Fruit fly (Drosophila melanogaster) whole organism, embryonic: ENCODE measurements around the gene MED14.

ENCODE experiments used
- BEAF-32 ChIP-seq: fragments of 200-800 bp; sonication (Bioruptor generic); optimal IDR thresholded peaks from 3 replicates; lab custom pipeline; 2017; ENCODE audit warnings: missing biosample characterization, missing genetic modification characterization, mild to moderate bottlenecking, moderate library complexity, missing genetic modification reagents
- C15 ChIP-seq: fragments of 200-800 bp; sonication (Bioruptor generic); IDR thresholded peaks from 3 replicates; pipeline ENCODE4 v1.3.6; 2022; ENCODE audit warnings: missing biosample characterization, missing genetic modification characterization
- CG10654 ChIP-seq: fragments of 200-800 bp; sonication (Bioruptor generic); optimal IDR thresholded peaks from 2 replicates; lab custom pipeline; 2016; ENCODE audit warnings: missing biosample characterization, missing genetic modification characterization
- CG10959 ChIP-seq: fragments of 200-800 bp; sonication (Bioruptor generic); IDR thresholded peaks from 2 replicates; pipeline ENCODE4 v1.3.6; 2022; ENCODE audit warnings: missing biosample characterization, missing genetic modification characterization
- CG11560 ChIP-seq: fragments of 200-800 bp; sonication (Bioruptor generic); IDR thresholded peaks from 3 replicates; pipeline ENCODE4 v1.3.6; 2022; ENCODE audit warnings: missing biosample characterization, missing genetic modification characterization
- CG12299 ChIP-seq: fragments of 200-800 bp; sonication (Bioruptor generic); optimal IDR thresholded peaks from 2 replicates; lab custom pipeline; 2018; ENCODE audit warnings: missing biosample characterization, mild to moderate bottlenecking, missing genetic modification characterization
- CG14710 ChIP-seq: fragments of 200-800 bp; sonication (Bioruptor generic); optimal IDR thresholded peaks from 3 replicates; lab custom pipeline; 2019; ENCODE audit warnings: missing biosample characterization, mild to moderate bottlenecking, missing genetic modification characterization, moderate library complexity
- CG15011 ChIP-seq: fragments of 200-800 bp; sonication (Bioruptor generic); optimal IDR thresholded peaks from 3 replicates; lab custom pipeline; 2018; ENCODE audit warnings: missing biosample characterization, mild to moderate bottlenecking, missing genetic modification characterization
- CG17612 ChIP-seq: fragments of 200-800 bp; sonication (Bioruptor generic); IDR thresholded peaks from 2 replicates; pipeline ENCODE4 v1.3.6; 2022; ENCODE audit warnings: missing biosample characterization, missing genetic modification characterization
- CG1832 ChIP-seq: fragments of 200-800 bp; sonication (Bioruptor generic); optimal IDR thresholded peaks from 2 replicates; lab custom pipeline; 2017; ENCODE audit warnings: missing biosample characterization, mild to moderate bottlenecking, missing genetic modification characterization, inconsistent platforms
- CG18476 ChIP-seq: fragments of 200-800 bp; sonication (Bioruptor generic); optimal IDR thresholded peaks from 2 replicates; lab custom pipeline; 2016; ENCODE audit warnings: missing biosample characterization, mild to moderate bottlenecking, missing genetic modification characterization
- CG18619 ChIP-seq: fragments of 200-800 bp; sonication (Bioruptor generic); optimal IDR thresholded peaks from 3 replicates; lab custom pipeline; 2017; ENCODE audit warnings: missing biosample characterization, mild to moderate bottlenecking, missing genetic modification characterization
- CG30403 ChIP-seq: fragments of 200-800 bp; sonication (Bioruptor generic); optimal IDR thresholded peaks from 3 replicates; lab custom pipeline; 2016; ENCODE audit warnings: missing biosample characterization, missing genetic modification characterization
- CG30431 ChIP-seq: fragments of 200-800 bp; sonication (Bioruptor generic); optimal IDR thresholded peaks from 2 replicates; lab custom pipeline; 2017; ENCODE audit warnings: missing biosample characterization, missing genetic modification characterization
- CG31224 ChIP-seq: fragments of 200-800 bp; sonication (Bioruptor generic); IDR thresholded peaks from 2 replicates; pipeline ENCODE4 v1.3.6; 2022; ENCODE audit warnings: missing biosample characterization, missing genetic modification characterization
- CG31441 ChIP-seq: fragments of 200-800 bp; sonication (Bioruptor generic); IDR thresholded peaks from 2 replicates; pipeline ENCODE4 v1.3.6; 2022; ENCODE audit warnings: missing biosample characterization, missing genetic modification characterization
- CG32767 ChIP-seq: fragments of 200-800 bp; sonication (Bioruptor generic); IDR thresholded peaks from 2 replicates; pipeline ENCODE4 v1.3.6; 2022; ENCODE audit warnings: missing biosample characterization, missing genetic modification characterization
- CG33213 ChIP-seq: fragments of 200-800 bp; sonication (Bioruptor generic); optimal IDR thresholded peaks from 3 replicates; lab custom pipeline; 2016; ENCODE audit warnings: missing biosample characterization, missing genetic modification characterization
- CG34422 ChIP-seq: fragments of 200-800 bp; sonication (Bioruptor generic); IDR thresholded peaks from 3 replicates; pipeline ENCODE4 v1.3.6; 2022; ENCODE audit warnings: missing biosample characterization, missing genetic modification characterization
- CG4820 ChIP-seq: fragments of 200-800 bp; sonication (Bioruptor generic); optimal IDR thresholded peaks from 3 replicates; lab custom pipeline; 2016; ENCODE audit warnings: missing biosample characterization, missing genetic modification characterization
- CG7271 ChIP-seq: fragments of 200-800 bp; sonication (Bioruptor generic); optimal IDR thresholded peaks from 2 replicates; lab custom pipeline; 2018; ENCODE audit warnings: missing biosample characterization, mild to moderate bottlenecking, missing genetic modification characterization, moderate library complexity
- CG8924 ChIP-seq: fragments of 200-800 bp; optimal IDR thresholded peaks from 3 replicates; lab custom pipeline; 2019; ENCODE audit warnings: missing biosample characterization, mild to moderate bottlenecking, missing genetic modification characterization, moderate library complexity
- D19B ChIP-seq: fragments of 200-800 bp; sonication (Bioruptor generic); optimal IDR thresholded peaks from 2 replicates; lab custom pipeline; 2017; ENCODE audit warnings: missing biosample characterization, mild to moderate bottlenecking, missing genetic modification characterization
- Dfd ChIP-seq, 2 experiments: fragments of >200 bp; optimal IDR thresholded peaks; 2 replicates each; lab custom pipeline; 2017; ENCODE audit warnings: missing biosample characterization in 2 of 2, missing genetic modification characterization in 2 of 2
- Gsc ChIP-seq: fragments of 200-800 bp; sonication (Bioruptor generic); IDR thresholded peaks from 2 replicates; pipeline ENCODE4 v1.3.6; 2022; ENCODE audit warnings: missing biosample characterization, missing genetic modification characterization
- H15 ChIP-seq: fragments of 200-800 bp; sonication (Bioruptor generic); IDR thresholded peaks from 3 replicates; pipeline ENCODE4 v1.3.6; 2022; ENCODE audit warnings: missing biosample characterization, missing genetic modification characterization
- HmgZ ChIP-seq: fragments of 200-800 bp; sonication (Bioruptor generic); optimal IDR thresholded peaks from 2 replicates; lab custom pipeline; 2018; ENCODE audit warnings: missing biosample characterization, mild to moderate bottlenecking, missing genetic modification characterization
- Hr51 ChIP-seq, 2 experiments: fragments of 200-800 bp; sonication (Bioruptor generic); optimal IDR thresholded peaks; 2 replicates in 1 of 2; 3 replicates in 1 of 2; lab custom pipeline; 2016 to 2018; ENCODE audit warnings: missing biosample characterization in 2 of 2, missing genetic modification characterization in 2 of 2, mild to moderate bottlenecking in 1 of 2, moderate library complexity in 1 of 2
- Myb ChIP-seq: fragments of 200-800 bp; sonication (Bioruptor generic); optimal IDR thresholded peaks from 2 replicates; lab custom pipeline; 2016; ENCODE audit warnings: missing biosample characterization, missing genetic modification characterization
- NK7.1 ChIP-seq: fragments of 200-800 bp; sonication (Bioruptor generic); optimal IDR thresholded peaks from 3 replicates; lab custom pipeline; 2016; ENCODE audit warnings: missing biosample characterization, missing genetic modification characterization
- Neu2 ChIP-seq: fragments of 200-800 bp; sonication (Bioruptor generic); optimal IDR thresholded peaks from 3 replicates; lab custom pipeline; 2016; ENCODE audit warnings: missing biosample characterization, missing genetic modification characterization, borderline replicate concordance
- Opbp ChIP-seq: fragments of 200-800 bp; sonication (Bioruptor generic); IDR thresholded peaks from 3 replicates; pipeline ENCODE4 v1.3.6; 2022; ENCODE audit warnings: missing biosample characterization, missing genetic modification characterization; ENCODE audit not compliant: partially characterized antibody
- Poxn ChIP-seq: fragments of 200-800 bp; sonication (Bioruptor generic); IDR thresholded peaks from 2 replicates; pipeline ENCODE4 v1.3.6; 2022; ENCODE audit warnings: missing biosample characterization, missing genetic modification characterization
- Xbp1 ChIP-seq: fragments of 200-800 bp; sonication (Bioruptor generic); optimal IDR thresholded peaks from 3 replicates; lab custom pipeline; 2016; ENCODE audit warnings: missing biosample characterization, mild to moderate bottlenecking, missing genetic modification characterization
- az2 ChIP-seq: fragments of 200-800 bp; sonication (Bioruptor generic); optimal IDR thresholded peaks from 3 replicates; lab custom pipeline; 2016; ENCODE audit warnings: missing biosample characterization, missing genetic modification characterization
- br ChIP-seq: fragments of >200 bp; optimal IDR thresholded peaks from 2 replicates; lab custom pipeline; 2017
- croc ChIP-seq: fragments of 200-800 bp; sonication (Bioruptor generic); conservative IDR thresholded peaks from 3 replicates; pipeline ENCODE4 v1.3.6; 2022; ENCODE audit warnings: missing biosample characterization, missing genetic modification characterization
- disco-r ChIP-seq: fragments of 200-800 bp; sonication (Bioruptor generic); optimal IDR thresholded peaks from 2 replicates; lab custom pipeline; 2016; ENCODE audit warnings: missing biosample characterization, missing genetic modification characterization
- eve ChIP-seq, 2 experiments: fragments of >200 bp; optimal IDR thresholded peaks; 2 replicates each; lab custom pipeline; 2017; ENCODE audit warnings: missing biosample characterization in 2 of 2, missing genetic modification characterization in 2 of 2
- exex ChIP-seq: fragments of 200-800 bp; sonication (Bioruptor generic); optimal IDR thresholded peaks from 4 replicates; lab custom pipeline; 2018; ENCODE audit warnings: missing biosample characterization, mild to moderate bottlenecking, missing genetic modification characterization, moderate library complexity
- fu2 ChIP-seq: fragments of 200-800 bp; sonication (Bioruptor generic); optimal IDR thresholded peaks from 2 replicates; lab custom pipeline; 2016; ENCODE audit warnings: missing biosample characterization, missing genetic modification characterization
- gcm ChIP-seq: fragments of 200-800 bp; sonication (Bioruptor generic); optimal IDR thresholded peaks from 2 replicates; lab custom pipeline; 2019; ENCODE audit warnings: missing biosample characterization, mild to moderate bottlenecking, missing genetic modification characterization, moderate library complexity
- gsb-n ChIP-seq: fragments of 200-800 bp; sonication (Bioruptor generic); optimal IDR thresholded peaks from 3 replicates; lab custom pipeline; 2018; ENCODE audit warnings: missing biosample characterization, mild to moderate bottlenecking, missing genetic modification characterization
- lab ChIP-seq: fragments of 200-800 bp; sonication (Bioruptor generic); optimal IDR thresholded peaks from 3 replicates; lab custom pipeline; 2017; ENCODE audit warnings: missing biosample characterization, missing genetic modification characterization, mild to moderate bottlenecking, moderate library complexity, missing genetic modification reagents
- p53 ChIP-seq: fragments of 200-800 bp; sonication (Bioruptor generic); optimal IDR thresholded peaks from 2 replicates; lab custom pipeline; 2016; ENCODE audit warnings: missing biosample characterization, missing genetic modification characterization
- pros ChIP-seq: fragments of 200-800 bp; sonication (Bioruptor generic); optimal IDR thresholded peaks from 3 replicates; lab custom pipeline; 2019; ENCODE audit warnings: missing biosample characterization, mild to moderate bottlenecking, missing genetic modification characterization, moderate library complexity
- psq ChIP-seq: fragments of 200-800 bp; sonication (Bioruptor generic); optimal IDR thresholded peaks from 2 replicates; lab custom pipeline; 2017; ENCODE audit warnings: missing biosample characterization, missing genetic modification characterization
- sim ChIP-seq: fragments of 200-800 bp; sonication (Bioruptor generic); IDR thresholded peaks from 2 replicates; pipeline ENCODE4 v1.3.6; 2022; ENCODE audit warnings: missing biosample characterization, missing genetic modification characterization
- slbo ChIP-seq: fragments of 200-800 bp; sonication (Bioruptor generic); IDR thresholded peaks from 2 replicates; pipeline ENCODE4 v1.3.6; 2022; ENCODE audit warnings: missing biosample characterization, missing genetic modification characterization
- tup ChIP-seq: fragments of 200-800 bp; sonication (Bioruptor generic); optimal IDR thresholded peaks from 2 replicates; lab custom pipeline; 2016; ENCODE audit warnings: missing biosample characterization, mild to moderate bottlenecking, missing genetic modification characterization, moderate library complexity

Gene MED14

DNA sequence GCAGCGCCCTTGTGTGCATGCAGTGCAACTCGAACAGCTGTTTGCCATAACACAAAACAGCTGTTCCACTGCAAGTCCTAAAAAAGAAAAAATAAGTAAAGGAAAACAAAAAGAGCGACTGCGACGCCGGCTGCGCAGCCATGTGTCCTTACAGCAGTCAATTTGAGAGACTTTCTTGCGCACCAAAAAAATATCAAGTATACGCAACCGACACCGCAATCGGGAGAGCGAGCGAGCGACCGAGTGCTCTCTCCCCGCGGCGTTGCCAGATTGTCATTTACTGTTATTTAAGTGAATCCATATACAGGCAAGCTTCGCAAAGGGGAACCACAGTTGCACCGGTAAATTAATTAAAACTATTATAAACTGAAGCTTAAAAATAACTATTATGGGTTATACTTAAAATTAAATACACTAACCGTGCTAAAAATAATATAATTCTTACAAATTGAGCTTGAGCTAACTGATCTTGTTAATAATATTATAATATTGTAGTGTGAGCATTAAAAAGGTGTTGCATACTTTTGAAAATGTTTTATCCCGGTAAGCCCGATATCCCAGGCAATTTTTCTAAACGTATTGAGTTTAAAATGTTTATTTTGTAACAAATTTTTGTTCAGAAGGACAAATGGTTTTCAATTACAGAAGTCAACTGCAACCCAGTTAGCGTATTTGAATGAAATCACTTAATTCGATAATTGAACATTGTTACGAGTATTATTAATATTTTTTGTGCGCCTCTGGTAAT lies 37.0 kb downstream of the MED14 start (continued):
- TF ChIP-seq eve (GFP tag; optimal IDR thresholded peaks at IDR 0.05; lab: Kevin White, UChicago) (peak in 1 of 2 experiments; percentile 88), croc (no peak), CG15011 (GFP tag; lab: Kevin White, UChicago) (no peak), CG7271 (tag; lab: Kevin White, UChicago) (no peak), CG12299 (tag; lab: Kevin White, UChicago) (no peak), CG11560 (tag; lab: Robert Waterston, UW) (no peak), Hr51 (GFP tag; optimal IDR thresholded peaks at IDR 0.05; lab: Kevin White, UChicago) (peak; percentile 26 to 33), CG10654 (no peak), HmgZ (tag; lab: Kevin White, UChicago) (peak; percentile 9), p53 (GFP tag; lab: Kevin White, UChicago) (no peak), BEAF-32 (no peak), NK7.1 (GFP tag; lab: Kevin White, UChicago) (no peak), tup (no peak), CG30403 (GFP tag; lab: Kevin White, UChicago) (peak; percentile 68), lab (GFP tag; lab: Kevin White, UChicago) (peak; percentile 72), H15 (GFP tag; lab: Robert Waterston, UW) (no peak), exex (no peak), CG32767 (GFP tag; lab: Robert Waterston, UW) (no peak), CG4820 (GFP tag; lab: Kevin White, UChicago) (no peak), slbo (GFP tag; lab: Robert Waterston, UW) (peak; percentile 87), Neu2 (no peak), br (lab: Kevin White, UChicago) (no peak), CG1832 (GFP tag; lab: Kevin White, UChicago) (no peak), CG10959 (GFP tag; lab: Robert Waterston, UW) (no peak), C15 (GFP tag; lab: Robert Waterston, UW) (0 out of 3 replicates have a peak, but pooled peaks have one; percentile 40), D19B (GFP tag; lab: Kevin White, UChicago) (no peak), CG18476 (GFP tag; lab: Kevin White, UChicago) (no peak), CG34422 (peak; percentile 44; the same call in 1 of the 3 replicates), sim (GFP tag; lab: Robert Waterston, UW) (no peak), CG18619 (no peak), CG17612 (no peak), CG8924 (tag; lab: Kevin White, UChicago) (peak; percentile 19), Dfd (GFP tag; optimal IDR thresholded peaks at IDR 0.05; lab: Kevin White, UChicago) (no peak), az2 (peak; percentile 56), Gsc (GFP tag; lab: Robert Waterston, UW) (no peak), pros (GFP tag; lab: Kevin White, UChicago) (no peak), Poxn (GFP tag; lab: Robert Waterston, UW) (no peak), disco-r (no peak), CG14710 (no peak), Myb (GFP tag; lab: Kevin White, UChicago) (no peak), psq (GFP tag; lab: Kevin White, UChicago) (no peak), CG31224 (GFP tag; lab: Robert Waterston, UW) (0 out of 2 replicates have a peak, but pooled peaks have one; percentile 22), gcm (GFP tag; lab: Kevin White, UChicago) (no peak), CG31441 (GFP tag; lab: Robert Waterston, UW) (no peak), CG30431 (no peak), fu2 (GFP tag; lab: Kevin White, UChicago) (no peak), Xbp1 (GFP tag; lab: Kevin White, UChicago) (peak; percentile 60), gsb-n (tag; lab: Kevin White, UChicago) (no peak), Opbp (GFP tag; lab: Robert Waterston, UW) (0 out of 3 replicates have a peak, but pooled peaks have one; percentile 25), CG33213 (GFP tag; lab: Kevin White, UChicago) (no peak)
